Worm (Caenorhabditis elegans): Measurements from ENCODE around the gene M01B2.12.

ce11 chrV:15281279-15281949 is 17.4 kb upstream of the M01B2.12 start, which contains the start of the genes srw-19 and srx-51:
- TF ChIP-seq mdt-29 (GFP tag; IDR thresholded peaks at IDR 0.05) (no peak), pha-4 (GFP tag; IDR thresholded peaks at IDR 0.05) (no peak), pha-4 (tag; optimal IDR thresholded peaks at IDR 0.05) (no peak), snpc-4 (tag; optimal IDR thresholded peaks at IDR 0.05) (no peak), nhr-237 (tag; optimal IDR thresholded peaks at IDR 0.05) (no peak), unc-39 (tag; optimal IDR thresholded peaks at IDR 0.05) (no peak), nhr-77 (tag; optimal IDR thresholded peaks at IDR 0.05) (no peak), ztf-11 (tag; optimal IDR thresholded peaks at IDR 0.05) (no peak), attf-4 (tag; optimal IDR thresholded peaks at IDR 0.05) (no peak), unc-62 (GFP tag; optimal IDR thresholded peaks at IDR 0.05 in 1 of 2) (no peak), unc-62 (tag; optimal IDR thresholded peaks at IDR 0.05) (no peak), fkh-10 (GFP tag; optimal IDR thresholded peaks at IDR 0.05) (no peak), daf-16 (GFP tag; optimal IDR thresholded peaks at IDR 0.05) (no peak), daf-16 (tag; optimal IDR thresholded peaks at IDR 0.05) (no peak)

Measured in whole organism, L4 larva.